Worm (Caenorhabditis elegans): Measurements from ENCODE around the gene dhs-6.

DNA sequence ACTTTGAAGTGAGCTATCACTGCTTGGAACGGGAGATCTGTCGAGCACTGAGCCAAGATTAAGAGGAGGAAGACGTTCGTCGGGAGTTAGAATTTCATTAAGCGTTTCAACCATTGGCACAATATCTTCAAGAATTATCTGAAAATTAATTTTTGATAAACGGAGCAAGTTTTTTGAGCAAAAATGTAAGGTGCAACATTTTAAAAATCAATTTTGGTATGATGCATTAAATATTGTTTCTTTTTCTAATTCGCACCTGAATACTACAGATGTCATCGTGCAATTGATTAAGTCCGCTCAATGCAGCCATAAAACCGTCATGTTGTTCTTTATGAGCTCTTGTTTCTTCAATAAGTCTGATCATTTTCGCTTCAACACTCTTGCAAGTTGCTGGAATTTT, 29.2 kb upstream of the dhs-6 start, which contains the start of gene ddl-1:
- TF ChIP-seq hmbx-1 (tag; optimal IDR thresholded peaks at IDR 0.05) (no peak), ama-1 (optimal IDR thresholded peaks at IDR 0.05) (no peak), flt-1 (GFP tag; IDR thresholded peaks at IDR 0.05) (no peak), B0310.2 (tag; optimal IDR thresholded peaks at IDR 0.05) (no peak)
